Fruit fly (Drosophila melanogaster) whole organism, prepupa: ENCODE measurements around the gene CG10674.

Experiments
- CG10631 ChIP-seq: fragments of 200-800 bp; sonication (Bioruptor generic); optimal IDR thresholded peaks from 2 replicates; lab custom pipeline; 2016; ENCODE audit warnings: missing biosample characterization, missing genetic modification characterization
- CG11294 ChIP-seq: fragments of 200-800 bp; sonication (Bioruptor generic); IDR thresholded peaks from 2 replicates; pipeline ENCODE4 v1.3.6; 2022; ENCODE audit warnings: missing biosample characterization, missing genetic modification characterization
- CG11762 ChIP-seq: fragments of 200-800 bp; sonication (Bioruptor generic); optimal IDR thresholded peaks from 3 replicates; lab custom pipeline; 2016; ENCODE audit warnings: missing biosample characterization, missing genetic modification characterization; ENCODE audit not compliant: insufficient read depth
- CG3032 ChIP-seq: fragments of 200-800 bp; optimal IDR thresholded peaks from 2 replicates; lab custom pipeline; 2019; ENCODE audit warnings: missing biosample characterization, mild to moderate bottlenecking, missing genetic modification characterization, moderate library complexity
- CG3919 ChIP-seq: fragments of 200-800 bp; sonication (Bioruptor generic); optimal IDR thresholded peaks from 3 replicates; lab custom pipeline; 2016; ENCODE audit warnings: missing biosample characterization, missing genetic modification characterization
- CG4318 ChIP-seq: fragments of 200-800 bp; sonication (Bioruptor generic); optimal IDR thresholded peaks from 3 replicates; lab custom pipeline; 2017; ENCODE audit warnings: missing biosample characterization, mild to moderate bottlenecking, missing genetic modification characterization
- CG6163 ChIP-seq: fragments of 200-800 bp; sonication (Bioruptor generic); IDR thresholded peaks from 3 replicates; pipeline ENCODE4 v1.3.6; 2022; ENCODE audit warnings: missing biosample characterization, missing genetic modification characterization
- CG6808 ChIP-seq: fragments of 200-800 bp; sonication (Bioruptor generic); optimal IDR thresholded peaks from 3 replicates; lab custom pipeline; 2017; ENCODE audit warnings: missing biosample characterization, missing genetic modification characterization, mild to moderate bottlenecking, moderate library complexity, missing genetic modification reagents
- CG6854 ChIP-seq: fragments of 200-800 bp; sonication (Bioruptor generic); optimal IDR thresholded peaks from 2 replicates; lab custom pipeline; 2017; ENCODE audit warnings: missing biosample characterization, mild to moderate bottlenecking, missing genetic modification characterization
- CG8119 ChIP-seq: fragments of 200-800 bp; sonication (Bioruptor generic); IDR thresholded peaks from 3 replicates; pipeline ENCODE4 v1.3.6; 2022; ENCODE audit warnings: missing biosample characterization, missing genetic modification characterization
- CG8319 ChIP-seq: fragments of 200-800 bp; sonication (Bioruptor generic); optimal IDR thresholded peaks from 3 replicates; lab custom pipeline; 2016; ENCODE audit warnings: missing biosample characterization, missing genetic modification characterization
- CG8632 ChIP-seq: fragments of 200-800 bp; sonication (Bioruptor generic); optimal IDR thresholded peaks from 3 replicates; lab custom pipeline; 2016; ENCODE audit warnings: missing biosample characterization, missing genetic modification characterization
- CG9139 ChIP-seq: fragments of 200-800 bp; sonication (Bioruptor generic); optimal IDR thresholded peaks from 3 replicates; lab custom pipeline; 2017; ENCODE audit warnings: missing biosample characterization, mild to moderate bottlenecking, missing genetic modification characterization
- Eip78C ChIP-seq: fragments of 200-800 bp; sonication (Bioruptor generic); peaks from one replicate; lab custom pipeline; 2016; ENCODE audit warnings: missing biosample characterization, missing genetic modification characterization
- Eip93F ChIP-seq: fragments of 200-800 bp; sonication (Bioruptor generic); optimal IDR thresholded peaks from 2 replicates; lab custom pipeline; 2016; ENCODE audit warnings: missing biosample characterization, mild to moderate bottlenecking, missing genetic modification characterization
- Ets21C ChIP-seq: fragments of 200-800 bp; sonication (Bioruptor generic); optimal IDR thresholded peaks from 3 replicates; lab custom pipeline; 2016; ENCODE audit warnings: missing biosample characterization, missing genetic modification characterization
- Ets96B ChIP-seq: fragments of 200-800 bp; optimal IDR thresholded peaks from 2 replicates; lab custom pipeline; 2019; ENCODE audit warnings: missing biosample characterization, mild to moderate bottlenecking, missing genetic modification characterization, moderate library complexity
- Gug ChIP-seq: fragments of 200-800 bp; sonication (Bioruptor generic); IDR thresholded peaks from 2 replicates; pipeline ENCODE4 v1.3.6; 2022; ENCODE audit warnings: missing biosample characterization, missing genetic modification characterization
- Hr38 ChIP-seq: sonication (Bioruptor generic); optimal IDR thresholded peaks from 2 replicates; lab custom pipeline; 2016; ENCODE audit warnings: missing biosample characterization, missing genetic modification characterization
- Hr4 ChIP-seq: fragments of 200-800 bp; sonication (Bioruptor generic); optimal IDR thresholded peaks from 3 replicates; lab custom pipeline; 2016; ENCODE audit warnings: missing biosample characterization, missing genetic modification characterization
- Met ChIP-seq: fragments of 200-800 bp; sonication (Bioruptor generic); optimal IDR thresholded peaks from 3 replicates; lab custom pipeline; 2016; ENCODE audit warnings: missing biosample characterization, missing genetic modification characterization
- OdsH ChIP-seq: fragments of 200-800 bp; sonication (Bioruptor generic); optimal IDR thresholded peaks from 3 replicates; lab custom pipeline; 2016; ENCODE audit warnings: missing biosample characterization, missing genetic modification characterization
- Smox ChIP-seq: fragments of 200-800 bp; sonication (Bioruptor generic); optimal IDR thresholded peaks from 3 replicates; lab custom pipeline; 2016; ENCODE audit warnings: missing biosample characterization, missing genetic modification characterization
- Sox102F ChIP-seq: fragments of 200-800 bp; sonication (Bioruptor generic); optimal IDR thresholded peaks from 2 replicates; lab custom pipeline; 2016; ENCODE audit warnings: missing biosample characterization, mild to moderate bottlenecking, missing genetic modification characterization
- Sox14 ChIP-seq: fragments of 200-800 bp; sonication (Bioruptor generic); optimal IDR thresholded peaks from 3 replicates; lab custom pipeline; 2016; ENCODE audit warnings: missing biosample characterization, missing genetic modification characterization
- achi ChIP-seq: fragments of 200-800 bp; sonication (Bioruptor generic); optimal IDR thresholded peaks from 3 replicates; lab custom pipeline; 2016; ENCODE audit warnings: missing biosample characterization, missing genetic modification characterization
- cyc ChIP-seq: fragments of 200-800 bp; sonication (Bioruptor generic); optimal IDR thresholded peaks from 3 replicates; lab custom pipeline; 2016; ENCODE audit warnings: missing biosample characterization, missing genetic modification characterization
- dsx ChIP-seq: fragments of 200-800 bp; optimal IDR thresholded peaks from 3 replicates; lab custom pipeline; 2019; ENCODE audit warnings: missing biosample characterization, mild to moderate bottlenecking, missing genetic modification characterization, moderate library complexity; ENCODE audit not compliant: poor library complexity, severe bottlenecking
- eg ChIP-seq: fragments of 200-800 bp; sonication (Bioruptor generic); IDR thresholded peaks from 3 replicates; pipeline ENCODE4 v1.3.6; 2022; ENCODE audit warnings: missing biosample characterization, missing genetic modification characterization
- esn ChIP-seq: fragments of 200-800 bp; sonication (Bioruptor generic); optimal IDR thresholded peaks from 2 replicates; lab custom pipeline; 2016; ENCODE audit warnings: missing biosample characterization, mild to moderate bottlenecking, missing genetic modification characterization, moderate library complexity
- fd59A ChIP-seq: fragments of 200-800 bp; sonication (Bioruptor generic); optimal IDR thresholded peaks from 2 replicates; lab custom pipeline; 2017; ENCODE audit warnings: missing biosample characterization, mild to moderate bottlenecking, missing genetic modification characterization, missing genetic modification reagents
- fd85E ChIP-seq: fragments of 200-800 bp; sonication (Bioruptor generic); optimal IDR thresholded peaks from 3 replicates; lab custom pipeline; 2016; ENCODE audit warnings: missing biosample characterization, missing genetic modification characterization
- fkh ChIP-seq: fragments of 200-800 bp; sonication (Bioruptor generic); optimal IDR thresholded peaks from 3 replicates; lab custom pipeline; 2017; ENCODE audit warnings: missing biosample characterization, mild to moderate bottlenecking, missing genetic modification characterization, moderate library complexity
- net ChIP-seq: fragments of 200-800 bp; sonication (Bioruptor generic); optimal IDR thresholded peaks from 3 replicates; lab custom pipeline; 2016; ENCODE audit warnings: missing biosample characterization, missing genetic modification characterization
- pdm3 ChIP-seq: fragments of 200-800 bp; sonication (Bioruptor generic); optimal IDR thresholded peaks from 3 replicates; lab custom pipeline; 2016; ENCODE audit warnings: missing biosample characterization, missing genetic modification characterization
- salr ChIP-seq, 2 experiments: fragments of 200-800 bp; sonication (Bioruptor generic); optimal IDR thresholded peaks; 3 replicates each; lab custom pipeline; 2016 to 2018; ENCODE audit warnings: missing biosample characterization in 2 of 2, missing genetic modification characterization in 2 of 2, mild to moderate bottlenecking in 1 of 2
- spab ChIP-seq: fragments of 200-800 bp; sonication (Bioruptor generic); optimal IDR thresholded peaks from 2 replicates; lab custom pipeline; 2017; ENCODE audit warnings: missing biosample characterization, mild to moderate bottlenecking, missing genetic modification characterization, missing genetic modification reagents
- ss ChIP-seq, 2 experiments: fragments of 200-800 bp; sonication (Bioruptor generic); optimal IDR thresholded peaks; 2 replicates in 1 of 2; 3 replicates in 1 of 2; lab custom pipeline; 2017 to 2018; ENCODE audit warnings: mild to moderate bottlenecking in 2 of 2, missing biosample characterization in 2 of 2, missing genetic modification characterization in 2 of 2, moderate library complexity in 1 of 2
- svp ChIP-seq: fragments of 200-800 bp; sonication (Bioruptor generic); peaks from one replicate; lab custom pipeline; 2016; ENCODE audit warnings: missing biosample characterization, missing genetic modification characterization
- topi ChIP-seq: fragments of 200-800 bp; sonication (Bioruptor generic); optimal IDR thresholded peaks from 3 replicates; lab custom pipeline; 2016; ENCODE audit warnings: missing biosample characterization, missing genetic modification characterization
- vri ChIP-seq: fragments of 200-800 bp; sonication (Bioruptor generic); optimal IDR thresholded peaks from 3 replicates; lab custom pipeline; 2016; ENCODE audit warnings: missing biosample characterization, mild to moderate bottlenecking, missing genetic modification characterization

CG10674 gene

dm6 chr3L:5184860-5185639, 49.0 kb upstream of the CG10674 start (continued):
- peak; percentile 14 for TF ChIP-seq pdm3 (GFP tag; lab: Kevin White, UChicago)
- TF ChIP-seq fd85E (GFP tag; lab: Kevin White, UChicago) = no peak
- TF ChIP-seq dsx (GFP tag; lab: Kevin White, UChicago) = no peak
- TF ChIP-seq CG6808 = no peak
- TF ChIP-seq Ets96B (tag; lab: Kevin White, UChicago) = no peak
- TF ChIP-seq CG8119 (GFP tag; lab: Robert Waterston, UW) = peak; percentile 52; the same call in 1 of the 3 replicates
- peak; percentile 49 for TF ChIP-seq Smox
- TF ChIP-seq CG4318 (GFP tag; lab: Kevin White, UChicago) = peak; percentile 0
- no peak for TF ChIP-seq Gug (GFP tag; lab: Robert Waterston, UW)
- peak; percentile 53 for TF ChIP-seq OdsH (GFP tag; lab: Kevin White, UChicago)
- TF ChIP-seq spab = no peak
- no peak for TF ChIP-seq CG3032 (tag; lab: Kevin White, UChicago)
- peak; percentile 17 for TF ChIP-seq CG9139 (GFP tag; lab: Kevin White, UChicago)
- TF ChIP-seq CG10631 (GFP tag; lab: Kevin White, UChicago) = no peak

dm6 chr3L:5184502-5184859, 48.4 kb upstream of the CG10674 start:
- TF ChIP-seq CG3919 (GFP tag; lab: Kevin White, UChicago) = peak; percentile 8
- TF ChIP-seq net (GFP tag; lab: Kevin White, UChicago) = peak; percentile 13
- TF ChIP-seq Sox14 = peak; percentile 15
- TF ChIP-seq vri (GFP tag; lab: Kevin White, UChicago) = no peak
- 0 out of 3 replicates have a peak, but pooled peaks have one; percentile 7 for TF ChIP-seq eg (GFP tag; lab: Robert Waterston, UW)
- peak; percentile 34; the same call in 2 of the 3 replicates for TF ChIP-seq CG6163 (GFP tag; lab: Robert Waterston, UW)
- TF ChIP-seq Eip93F (GFP tag; lab: Kevin White, UChicago) = peak; percentile 39
- TF ChIP-seq Eip78C = peak; percentile 65
- no peak for TF ChIP-seq topi (GFP tag; lab: Kevin White, UChicago)
- peak; percentile 10 for TF ChIP-seq achi

dm6 chr3L:5183662-5184061, 47.6 kb upstream of the CG10674 start:
- TF ChIP-seq CG8632 (GFP tag; lab: Kevin White, UChicago) (no peak), cyc (GFP tag; lab: Kevin White, UChicago) (no peak), CG8319 (GFP tag; lab: Kevin White, UChicago) (no peak), Sox102F (no peak), CG3919 (GFP tag; lab: Kevin White, UChicago) (no peak), fkh (GFP tag; lab: Kevin White, UChicago) (no peak), salr (GFP tag; optimal IDR thresholded peaks at IDR 0.05; lab: Kevin White, UChicago) (no peak), Sox14 (no peak), CG3032 (tag; lab: Kevin White, UChicago) (no peak), dsx (GFP tag; lab: Kevin White, UChicago) (no peak), Smox (no peak), ss (GFP tag; optimal IDR thresholded peaks at IDR 0.05; lab: Kevin White, UChicago) (no peak), CG6854 (no peak), Hr38 (GFP tag; lab: Kevin White, UChicago) (no peak), CG4318 (GFP tag; lab: Kevin White, UChicago) (no peak), achi (no peak), svp (GFP tag; lab: Kevin White, UChicago) (no peak)

dm6 chr3L:5182994-5183566, 47.0 kb upstream of the CG10674 start:
- TF ChIP-seq CG8119 (GFP tag; lab: Robert Waterston, UW) (0 out of 3 replicates have a peak, but pooled peaks have one; percentile 25), Gug (GFP tag; lab: Robert Waterston, UW) (no peak), Eip78C (peak; percentile 73), CG11762 (GFP tag; lab: Kevin White, UChicago) (peak; percentile 26), CG3919 (GFP tag; lab: Kevin White, UChicago) (peak; percentile 49), Ets21C (peak; percentile 25), CG11294 (GFP tag; lab: Robert Waterston, UW) (no peak), esn (GFP tag; lab: Kevin White, UChicago) (peak; percentile 55), svp (GFP tag; lab: Kevin White, UChicago) (peak; percentile 78), Hr4 (GFP tag; lab: Kevin White, UChicago) (peak; percentile 10), CG6808 (no peak), CG8632 (GFP tag; lab: Kevin White, UChicago) (peak; percentile 31), spab (no peak), OdsH (GFP tag; lab: Kevin White, UChicago) (peak; percentile 59), Met (GFP tag; lab: Kevin White, UChicago) (peak; percentile 73), Hr38 (GFP tag; lab: Kevin White, UChicago) (no peak), CG3032 (tag; lab: Kevin White, UChicago) (no peak), CG6854 (no peak), fd59A (GFP tag; lab: Kevin White, UChicago) (no peak), eg (GFP tag; lab: Robert Waterston, UW) (0 out of 3 replicates have a peak, but pooled peaks have one; percentile 9), fkh (GFP tag; lab: Kevin White, UChicago) (no peak), CG6163 (GFP tag; lab: Robert Waterston, UW) (peak; percentile 67), Eip93F (GFP tag; lab: Kevin White, UChicago) (no peak)
